Fruit fly (Drosophila melanogaster): Measurements from ENCODE around the gene CG42590.

CG42590 gene

DNA sequence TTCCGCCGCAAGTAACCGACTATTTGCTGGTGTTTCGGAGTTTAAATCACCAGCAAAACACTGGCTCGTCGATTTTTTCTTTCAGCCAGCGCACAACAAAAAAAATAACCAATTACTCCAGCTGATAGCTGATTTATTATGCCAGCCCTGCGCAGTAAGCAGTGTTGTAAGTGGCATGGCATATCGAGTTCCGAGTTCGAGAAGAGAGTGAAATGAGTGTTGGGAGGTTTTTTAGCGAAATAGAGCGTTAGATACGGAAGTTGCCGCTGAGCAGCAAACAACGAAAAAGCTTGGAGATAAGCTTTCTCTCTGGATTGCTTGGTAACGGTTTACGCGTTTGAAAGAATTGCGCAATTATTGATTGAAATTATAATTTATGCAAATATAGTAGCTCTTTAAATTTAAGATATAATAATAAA is 22.6 kb upstream of the CG42590 start, which contains the start of gene CG7565 (continued):
- TF ChIP-seq CG17912 (GFP tag; optimal IDR thresholded peaks at IDR 0.05) (peak; percentile 67), CG4820 (GFP tag; optimal IDR thresholded peaks at IDR 0.05) (no peak), klu (GFP tag; IDR thresholded peaks at IDR 0.05) (no peak), gsb-n (tag; optimal IDR thresholded peaks at IDR 0.05) (no peak), Dref (GFP tag; IDR thresholded peaks at IDR 0.05) (no peak), ssp (GFP tag; IDR thresholded peaks at IDR 0.05) (no peak), nerfin-2 (GFP tag; IDR thresholded peaks at IDR 0.05; ENCODE audit: partially characterized antibody) (no peak), gem (tag; optimal IDR thresholded peaks at IDR 0.05) (peak; percentile 5), Sox102F (GFP tag; optimal IDR thresholded peaks at IDR 0.05) (no peak), CG16815 (GFP tag; optimal IDR thresholded peaks at IDR 0.05) (no peak), chn (GFP tag; optimal IDR thresholded peaks at IDR 0.05) (peak; percentile 16), CG10274 (GFP tag; optimal IDR thresholded peaks at IDR 0.05) (no peak), HLH4C (GFP tag; IDR thresholded peaks at IDR 0.05; ENCODE audit: partially characterized antibody) (no peak), CG15073 (GFP tag; optimal IDR thresholded peaks at IDR 0.05) (no peak), CG11398 (GFP tag; optimal IDR thresholded peaks at IDR 0.05) (no peak), ERR (GFP tag; optimal IDR thresholded peaks at IDR 0.05) (no peak), Ptx1 (GFP tag; IDR thresholded peaks at IDR 0.05) (no peak), Deaf1 (tag; optimal IDR thresholded peaks at IDR 0.05) (peak; percentile 36), Dp (GFP tag; optimal IDR thresholded peaks at IDR 0.05) (peak; percentile 38), Atf-2 (GFP tag; optimal IDR thresholded peaks at IDR 0.05) (no peak), ind (GFP tag; optimal IDR thresholded peaks at IDR 0.05) (peak; percentile 44), CG4282 (GFP tag; optimal IDR thresholded peaks at IDR 0.05) (peak; percentile 21), jigr1 (GFP tag; IDR thresholded peaks at IDR 0.05) (no peak), CG1602 (GFP tag; optimal IDR thresholded peaks at IDR 0.05) (no peak), CG8281 (tag; optimal IDR thresholded peaks at IDR 0.05) (no peak), C15 (GFP tag; IDR thresholded peaks at IDR 0.05) (no peak), GATAe (GFP tag; conservative IDR thresholded peaks at IDR 0.05) (no peak), gce (GFP tag; IDR thresholded peaks at IDR 0.05) (no peak), crol (GFP tag; IDR thresholded peaks at IDR 0.05) (no peak), bbx (GFP tag; IDR thresholded peaks at IDR 0.05; ENCODE audit: partially characterized antibody) (peak; percentile 59; the same call in 1 of the 2 replicates), CG6254 (GFP tag; optimal IDR thresholded peaks at IDR 0.05) (no peak), CG14860 (GFP tag; IDR thresholded peaks at IDR 0.05; ENCODE audit: partially characterized antibody) (no peak), CG2889 (GFP tag; IDR thresholded peaks at IDR 0.05) (no peak), Gsc (GFP tag; IDR thresholded peaks at IDR 0.05) (no peak), CG7372 (GFP tag; IDR thresholded peaks at IDR 0.05) (no peak), lov (optimal IDR thresholded peaks at IDR 0.05) (no peak), lov (GFP tag; IDR thresholded peaks at IDR 0.05) (no peak), CG2678 (tag; optimal IDR thresholded peaks at IDR 0.05) (peak; percentile 41), stc (GFP tag; IDR thresholded peaks at IDR 0.05) (no peak), CG9817 (tag; optimal IDR thresholded peaks at IDR 0.05) (no peak), prd (optimal IDR thresholded peaks at IDR 0.05) (no peak), prd (GFP tag; IDR thresholded peaks at IDR 0.05) (no peak), Bteb2 (GFP tag; optimal IDR thresholded peaks at IDR 0.05) (peak; percentile 53), CG32767 (GFP tag; IDR thresholded peaks at IDR 0.05) (no peak), CG17829 (tag; optimal IDR thresholded peaks at IDR 0.05) (peak; percentile 42), jing (GFP tag; optimal IDR thresholded peaks at IDR 0.05) (no peak), Xbp1 (GFP tag; optimal IDR thresholded peaks at IDR 0.05) (peak; percentile 47), p53 (GFP tag; optimal IDR thresholded peaks at IDR 0.05) (no peak), D19A (tag; optimal IDR thresholded peaks at IDR 0.05) (peak; percentile 22), CG3065 (GFP tag; optimal IDR thresholded peaks at IDR 0.05) (no peak), lbe (GFP tag; optimal IDR thresholded peaks at IDR 0.05) (peak; percentile 21), CG12155 (GFP tag; optimal IDR thresholded peaks at IDR 0.05) (peak; percentile 55), CG14441 (GFP tag; IDR thresholded peaks at IDR 0.05) (no peak)

Data from whole organism, embryonic.